Worm (Caenorhabditis elegans) whole organism, L2 larva: ENCODE data around the gene try-8.

Experiments used
- C34F6.9 ChIP-seq: fragments of 150-350 bp; optimal IDR thresholded peaks from 2 replicates; lab custom pipeline; 2014; ENCODE audit warnings: missing biosample characterization, missing genetic modification characterization
- F13H6.1 ChIP-seq: sonication (generic microtip); optimal IDR thresholded peaks from 2 replicates; lab custom pipeline; 2016; ENCODE audit warnings: missing genetic modification characterization, missing compliant biosample characterization
- R02D3.7 ChIP-seq: fragments of 150-350 bp; optimal IDR thresholded peaks from 2 replicates; lab custom pipeline; 2014; ENCODE audit warnings: missing biosample characterization, missing genetic modification characterization
- Y55F3AM.14 ChIP-seq: fragments of 200-800 bp; sonication (Bioruptor generic); optimal IDR thresholded peaks from 2 replicates; lab custom pipeline; 2018; ENCODE audit warnings: mild to moderate bottlenecking, missing genetic modification characterization, missing compliant biosample characterization
- aly-2 ChIP-seq: fragments of 150-350 bp; optimal IDR thresholded peaks from 2 replicates; lab custom pipeline; 2014; ENCODE audit warnings: missing biosample characterization, missing genetic modification characterization
- ama-1 ChIP-seq: fragments of 150-350 bp; optimal IDR thresholded peaks from 2 replicates; lab custom pipeline; 2018; ENCODE audit warnings: inconsistent platforms
- blmp-1 ChIP-seq: sonication (generic microtip); optimal IDR thresholded peaks from 2 replicates; lab custom pipeline; 2017; ENCODE audit warnings: missing genetic modification characterization, mild to moderate bottlenecking, missing compliant biosample characterization, antibody characterized with exemption, moderate library complexity; ENCODE audit not compliant: insufficient read depth
- ceh-16 ChIP-seq: fragments of 150-350 bp; optimal IDR thresholded peaks from 2 replicates; lab custom pipeline; 2014; ENCODE audit warnings: missing biosample characterization, missing genetic modification characterization
- crh-2 ChIP-seq: sonication (generic microtip); optimal IDR thresholded peaks from 2 replicates; lab custom pipeline; 2017; ENCODE audit warnings: missing biosample characterization, missing genetic modification characterization
- dmd-4 ChIP-seq: sonication (generic microtip); optimal IDR thresholded peaks from 2 replicates; lab custom pipeline; 2017; ENCODE audit warnings: missing biosample characterization, missing genetic modification characterization
- egl-27 ChIP-seq: sonication (generic microtip); optimal IDR thresholded peaks from 3 replicates; lab custom pipeline; 2017; ENCODE audit warnings: missing biosample characterization, missing genetic modification reagents, missing genetic modification characterization
- elt-1 ChIP-seq: fragments of 150-350 bp; optimal IDR thresholded peaks from 2 replicates; lab custom pipeline; 2014; ENCODE audit warnings: missing biosample characterization, missing genetic modification characterization
- elt-3 ChIP-seq: sonication (generic microtip); optimal IDR thresholded peaks from 2 replicates; lab custom pipeline; 2017; ENCODE audit warnings: missing biosample characterization, missing genetic modification characterization
- fos-1 ChIP-seq: fragments of 150-350 bp; optimal IDR thresholded peaks from 2 replicates; lab custom pipeline; 2014; ENCODE audit warnings: missing biosample characterization, missing genetic modification characterization
- gmeb-1 ChIP-seq: fragments of 150-350 bp; optimal IDR thresholded peaks from 2 replicates; lab custom pipeline; 2014; ENCODE audit warnings: missing biosample characterization, missing genetic modification characterization
- lin-11 ChIP-seq: fragments of 150-350 bp; sonication (generic microtip); optimal IDR thresholded peaks from 2 replicates; lab custom pipeline; 2014; ENCODE audit warnings: missing biosample characterization, missing genetic modification characterization, inconsistent platforms, mixed read lengths
- lin-13 ChIP-seq: fragments of 150-350 bp; optimal IDR thresholded peaks from 2 replicates; lab custom pipeline; 2014; ENCODE audit warnings: missing biosample characterization, missing genetic modification reagents, missing genetic modification characterization
- lin-39 ChIP-seq: fragments of 150-350 bp; optimal IDR thresholded peaks from 2 replicates; lab custom pipeline; 2014; ENCODE audit warnings: missing biosample characterization, missing genetic modification reagents, missing genetic modification characterization
- lsy-2 ChIP-seq, 2 experiments: fragments of 150-350 bp in 1 of 2; sonication (generic microtip) in 1 of 2; optimal IDR thresholded peaks; 2 replicates each; lab custom pipeline; 2014 to 2017; ENCODE audit warnings: missing biosample characterization in 2 of 2, missing genetic modification characterization in 2 of 2
- mab-5 ChIP-seq: fragments of 150-350 bp; optimal IDR thresholded peaks from 2 replicates; lab custom pipeline; 2014; ENCODE audit warnings: missing biosample characterization, missing genetic modification characterization
- mdl-1 ChIP-seq, 2 experiments: fragments of 150-350 bp in 1 of 2; sonication (generic microtip) in 1 of 2; optimal IDR thresholded peaks; 2 replicates each; lab custom pipeline; 2017; ENCODE audit warnings: missing biosample characterization in 2 of 2, missing genetic modification characterization in 2 of 2
- nhr-10 ChIP-seq: sonication (generic microtip); optimal IDR thresholded peaks from 2 replicates; lab custom pipeline; 2017; ENCODE audit warnings: missing biosample characterization, missing genetic modification characterization
- nhr-12 ChIP-seq: fragments of 150-350 bp; optimal IDR thresholded peaks from 2 replicates; lab custom pipeline; 2014; ENCODE audit warnings: missing biosample characterization, missing genetic modification characterization
- nhr-129 ChIP-seq: fragments of 150-350 bp; optimal IDR thresholded peaks from 2 replicates; lab custom pipeline; 2014; ENCODE audit warnings: missing biosample characterization, missing genetic modification characterization
- nhr-21 ChIP-seq: fragments of 150-350 bp; optimal IDR thresholded peaks from 2 replicates; lab custom pipeline; 2014; ENCODE audit warnings: missing biosample characterization, missing genetic modification characterization
- nhr-23 ChIP-seq: fragments of 150-350 bp; optimal IDR thresholded peaks from 2 replicates; lab custom pipeline; 2014; ENCODE audit warnings: missing biosample characterization, missing genetic modification reagents, missing genetic modification characterization
- nhr-237 ChIP-seq: fragments of 150-350 bp; optimal IDR thresholded peaks from 2 replicates; lab custom pipeline; 2014; ENCODE audit warnings: missing biosample characterization, missing genetic modification characterization
- nhr-25 ChIP-seq: fragments of 150-350 bp; sonication (generic microtip); optimal IDR thresholded peaks from 3 replicates; lab custom pipeline; 2014; ENCODE audit warnings: missing biosample characterization, missing genetic modification characterization
- nhr-6 ChIP-seq: fragments of 150-350 bp; optimal IDR thresholded peaks from 2 replicates; lab custom pipeline; 2014; ENCODE audit warnings: missing biosample characterization, missing genetic modification characterization
- nhr-77 ChIP-seq: fragments of 150-350 bp; optimal IDR thresholded peaks from 2 replicates; lab custom pipeline; 2014; ENCODE audit warnings: missing biosample characterization, missing genetic modification characterization
- peb-1 ChIP-seq: fragments of 150-350 bp; optimal IDR thresholded peaks from 2 replicates; lab custom pipeline; 2014; ENCODE audit warnings: missing biosample characterization, missing genetic modification characterization
- sem-4 ChIP-seq: fragments of 150-350 bp; optimal IDR thresholded peaks from 2 replicates; lab custom pipeline; 2014; ENCODE audit warnings: missing biosample characterization, missing genetic modification reagents, missing genetic modification characterization
- skn-1 ChIP-seq: sonication (generic microtip); optimal IDR thresholded peaks from 2 replicates; lab custom pipeline; 2017; ENCODE audit warnings: missing biosample characterization, missing genetic modification characterization
- sma-3 ChIP-seq: sonication (generic microtip); optimal IDR thresholded peaks from 2 replicates; lab custom pipeline; 2016; ENCODE audit warnings: missing genetic modification reagents, missing genetic modification characterization, missing compliant biosample characterization
- sma-9 ChIP-seq, 2 experiments: fragments of 150-350 bp in 1 of 2; sonication (generic microtip) in 1 of 2; optimal IDR thresholded peaks; 2 replicates each; lab custom pipeline; 2014 to 2016; ENCODE audit warnings: missing genetic modification characterization in 2 of 2, mild to moderate bottlenecking in 1 of 2, missing biosample characterization in 1 of 2, missing compliant biosample characterization in 1 of 2, missing genetic modification reagents in 1 of 2, moderate library complexity in 1 of 2
- snpc-4 ChIP-seq: fragments of 150-350 bp; optimal IDR thresholded peaks from 2 replicates; lab custom pipeline; 2014; ENCODE audit warnings: missing biosample characterization, missing genetic modification characterization
- unc-39 ChIP-seq: fragments of 150-350 bp; optimal IDR thresholded peaks from 2 replicates; lab custom pipeline; 2014; ENCODE audit warnings: missing biosample characterization, missing genetic modification characterization
- unc-55 ChIP-seq: fragments of 150-350 bp; sonication (generic microtip); optimal IDR thresholded peaks from 3 replicates; lab custom pipeline; 2014; ENCODE audit warnings: missing biosample characterization, missing genetic modification reagents, missing genetic modification characterization
- unc-62 ChIP-seq: fragments of 150-350 bp; optimal IDR thresholded peaks from 2 replicates; lab custom pipeline; 2014; ENCODE audit warnings: missing biosample characterization, missing genetic modification reagents, missing genetic modification characterization
- zag-1 ChIP-seq: fragments of 150-350 bp; optimal IDR thresholded peaks from 2 replicates; lab custom pipeline; 2014; ENCODE audit warnings: missing biosample characterization, missing genetic modification characterization
- ztf-1 ChIP-seq: fragments of 200-800 bp; sonication (Bioruptor generic); conservative IDR thresholded peaks from 2 replicates; pipeline ENCODE4 v1.3.6; 2022; ENCODE audit warnings: missing genetic modification characterization, missing compliant biosample characterization
- ztf-11 ChIP-seq: sonication (generic microtip); optimal IDR thresholded peaks from 2 replicates; lab custom pipeline; 2017; ENCODE audit warnings: missing biosample characterization, missing genetic modification characterization
- ztf-4 ChIP-seq: fragments of 150-350 bp; optimal IDR thresholded peaks from 2 replicates; lab custom pipeline; 2014; ENCODE audit warnings: missing biosample characterization, missing genetic modification characterization

try-8 gene

DNA sequence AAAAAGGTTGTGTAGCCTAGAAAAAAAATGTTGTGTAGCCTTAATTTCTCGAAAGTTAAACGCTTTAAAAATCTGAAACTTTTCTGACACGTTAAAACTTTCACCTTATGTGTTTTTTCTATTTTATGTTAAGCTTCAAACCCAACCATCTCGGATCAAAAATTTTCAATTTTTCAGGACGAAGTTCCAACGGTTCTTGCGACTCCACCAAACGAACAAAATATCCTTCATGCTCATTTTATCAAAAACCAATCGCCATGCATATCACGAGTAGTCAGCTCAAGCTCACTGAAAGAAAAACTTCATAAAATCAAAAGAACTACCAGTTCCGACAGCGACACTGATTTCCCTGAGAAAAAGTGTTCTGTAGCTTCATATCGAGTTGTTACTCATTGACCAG is 17.6 kb downstream of the try-8 start:
- TF ChIP-seq sma-9 (GFP tag; optimal IDR thresholded peaks at IDR 0.05; lab: Kevin White, UChicago): no peak
- no peak for TF ChIP-seq sma-9 (tag; optimal IDR thresholded peaks at IDR 0.05; lab: Kevin White, UChicago)
- no peak for TF ChIP-seq ztf-11 (tag; lab: Kevin White, UChicago)
- TF ChIP-seq lin-39: no peak
- TF ChIP-seq snpc-4 (tag; lab: Kevin White, UChicago): no peak
- no peak for TF ChIP-seq gmeb-1 (tag; lab: Kevin White, UChicago)
- no peak for TF ChIP-seq nhr-23
- no peak for TF ChIP-seq dmd-4 (tag; lab: Kevin White, UChicago)
- no peak for TF ChIP-seq aly-2 (tag; lab: Kevin White, UChicago)
- no peak for TF ChIP-seq nhr-12 (tag; lab: Kevin White, UChicago)
- TF ChIP-seq R02D3.7: no peak
- no peak for TF ChIP-seq elt-1
- no peak for TF ChIP-seq lsy-2 (tag; optimal IDR thresholded peaks at IDR 0.05; lab: Kevin White, UChicago)
- no peak for TF ChIP-seq lin-13 (GFP tag; lab: Kevin White, UChicago)

ce11 chrV:7435376-7436204 is 18.5 kb downstream of the try-8 start, which contains the start of the genes ddo-2 and F25E5.8:
TSS of gene ddo-2 (minus strand) at chrV:7435705.
TSS of gene F25E5.8 (plus strand) at chrV:7435930.
- TF ChIP-seq ztf-4 (tag; lab: Kevin White, UChicago) (no peak), mab-5 (tag; lab: Kevin White, UChicago) (no peak), unc-55 (GFP tag; lab: Kevin White, UChicago) (no peak), Y55F3AM.14 (GFP tag; lab: Kevin White, UChicago) (no peak), ztf-1 (GFP tag; lab: Robert Waterston, UW) (no peak), zag-1 (tag; lab: Kevin White, UChicago) (no peak), nhr-6 (tag; lab: Kevin White, UChicago) (no peak), nhr-10 (no peak), sma-9 (GFP tag; optimal IDR thresholded peaks at IDR 0.05; lab: Kevin White, UChicago) (no peak), sma-9 (tag; optimal IDR thresholded peaks at IDR 0.05; lab: Kevin White, UChicago) (no peak), sma-3 (GFP tag; lab: Kevin White, UChicago) (peak; percentile 20), ceh-16 (no peak), ama-1 (peak; percentile 87), nhr-21 (tag; lab: Kevin White, UChicago) (peak; percentile 30), lin-11 (tag; lab: Kevin White, UChicago) (no peak), peb-1 (tag; lab: Kevin White, UChicago) (no peak), nhr-237 (tag; lab: Kevin White, UChicago) (no peak), nhr-129 (tag; lab: Kevin White, UChicago) (no peak), nhr-12 (tag; lab: Kevin White, UChicago) (no peak), sem-4 (tag; lab: Kevin White, UChicago) (peak; percentile 1), nhr-25 (tag; lab: Kevin White, UChicago) (peak; percentile 59), snpc-4 (tag; lab: Kevin White, UChicago) (no peak), blmp-1 (tag; lab: Kevin White, UChicago) (peak; percentile 38), nhr-23 (no peak), elt-3 (no peak), lsy-2 (tag; optimal IDR thresholded peaks at IDR 0.05; lab: Kevin White, UChicago) (no peak), ztf-11 (tag; lab: Kevin White, UChicago) (no peak), gmeb-1 (tag; lab: Kevin White, UChicago) (no peak), skn-1 (tag; lab: Kevin White, UChicago) (no peak)

ce11 chrV:7434805-7435363 is 19.3 kb downstream of the try-8 start:
- TF ChIP-seq egl-27 (no peak), sma-9 (GFP tag; optimal IDR thresholded peaks at IDR 0.05; lab: Kevin White, UChicago) (peak; percentile 95), sma-9 (tag; optimal IDR thresholded peaks at IDR 0.05; lab: Kevin White, UChicago) (no peak), nhr-237 (tag; lab: Kevin White, UChicago) (no peak), mdl-1 (tag; optimal IDR thresholded peaks at IDR 0.05; lab: Kevin White, UChicago) (peak; percentile 87 to 88), fos-1 (peak; percentile 49), elt-3 (no peak), gmeb-1 (tag; lab: Kevin White, UChicago) (peak; percentile 16), nhr-21 (tag; lab: Kevin White, UChicago) (no peak), F13H6.1 (tag; lab: Kevin White, UChicago) (peak; percentile 64), unc-39 (tag; lab: Kevin White, UChicago) (no peak), blmp-1 (tag; lab: Kevin White, UChicago) (no peak), zag-1 (tag; lab: Kevin White, UChicago) (peak; percentile 37), skn-1 (tag; lab: Kevin White, UChicago) (peak; percentile 34), sma-3 (GFP tag; lab: Kevin White, UChicago) (no peak), elt-1 (no peak), ztf-4 (tag; lab: Kevin White, UChicago) (peak; percentile 6), crh-2 (tag; lab: Kevin White, UChicago) (peak; percentile 78), peb-1 (tag; lab: Kevin White, UChicago) (no peak), C34F6.9 (tag; lab: Kevin White, UChicago) (peak; percentile 76), unc-62 (GFP tag; lab: Kevin White, UChicago) (no peak), nhr-129 (tag; lab: Kevin White, UChicago) (peak; percentile 48), dmd-4 (tag; lab: Kevin White, UChicago) (no peak), ama-1 (peak; percentile 88), lsy-2 (tag; optimal IDR thresholded peaks at IDR 0.05; lab: Kevin White, UChicago) (peak in 1 of 2 experiments; percentile 71), snpc-4 (tag; lab: Kevin White, UChicago) (no peak), nhr-77 (tag; lab: Kevin White, UChicago) (no peak), sem-4 (tag; lab: Kevin White, UChicago) (peak; percentile 46)
